Worm (Caenorhabditis elegans) whole organism, L4 larva: ENCODE data around the gene nhr-123.

Source experiments
- F49E8.2 ChIP-seq: sonication (generic microtip); optimal IDR thresholded peaks from 2 replicates; lab custom pipeline; 2016; ENCODE audit warnings: missing compliant biosample characterization, mild to moderate bottlenecking, missing genetic modification characterization, borderline replicate concordance
- ZK337.2 ChIP-seq: fragments of 200-800 bp; sonication (Bioruptor generic); IDR thresholded peaks from 2 replicates; pipeline ENCODE4 v1.3.6; 2022; ENCODE audit warnings: missing genetic modification reagents, missing genetic modification characterization, missing compliant biosample characterization
- aly-2 ChIP-seq: sonication (generic microtip); optimal IDR thresholded peaks from 2 replicates; lab custom pipeline; 2018; ENCODE audit warnings: missing biosample characterization, missing genetic modification characterization
- arid-1 ChIP-seq: fragments of 200-800 bp; sonication (Bioruptor generic); conservative IDR thresholded peaks from 2 replicates; pipeline ENCODE4 v1.3.6; 2022; ENCODE audit warnings: missing genetic modification reagents, missing genetic modification characterization, missing compliant biosample characterization
- ceh-20 ChIP-seq: fragments of 200-800 bp; sonication (Bioruptor generic); IDR thresholded peaks from 2 replicates; pipeline ENCODE4 v1.3.6; 2022; ENCODE audit warnings: missing genetic modification reagents, missing genetic modification characterization, missing compliant biosample characterization
- ceh-32 ChIP-seq: sonication (generic microtip); optimal IDR thresholded peaks from 2 replicates; lab custom pipeline; 2016; ENCODE audit warnings: mild to moderate bottlenecking, missing genetic modification characterization, missing compliant biosample characterization; ENCODE audit not compliant: poor library complexity
- cey-2 ChIP-seq: sonication (generic microtip); optimal IDR thresholded peaks from 3 replicates; lab custom pipeline; 2017; ENCODE audit warnings: missing genetic modification characterization, mild to moderate bottlenecking, missing compliant biosample characterization, antibody characterized with exemption, borderline replicate concordance; ENCODE audit not compliant: insufficient read depth
- daf-12 ChIP-seq: fragments of 150-350 bp; optimal IDR thresholded peaks from 2 replicates; lab custom pipeline; 2014; ENCODE audit warnings: missing biosample characterization, missing genetic modification reagents, missing genetic modification characterization
- daf-16 ChIP-seq, 3 experiments: sonication (generic microtip); optimal IDR thresholded peaks; 2 replicates each; lab custom pipeline; 2016 to 2017; ENCODE audit warnings: missing genetic modification characterization in 3 of 3, missing genetic modification reagents in 3 of 3, mild to moderate bottlenecking in 2 of 3, missing compliant biosample characterization in 2 of 3, missing biosample characterization in 1 of 3, moderate library complexity in 1 of 3
- dmd-6 ChIP-seq: fragments of 200-800 bp; sonication (Bioruptor generic); IDR thresholded peaks from 2 replicates; pipeline ENCODE4 v1.3.6; 2022; ENCODE audit warnings: missing genetic modification reagents, missing genetic modification characterization, missing compliant biosample characterization
- egl-43 ChIP-seq: fragments of 200-800 bp; sonication (Bioruptor generic); IDR thresholded peaks from 2 replicates; pipeline ENCODE4 v1.3.6; 2022; ENCODE audit warnings: missing genetic modification reagents, missing genetic modification characterization, missing compliant biosample characterization
- hlh-11 ChIP-seq: fragments of 200-800 bp; sonication (Bioruptor generic); optimal IDR thresholded peaks from 2 replicates; lab custom pipeline; 2018; ENCODE audit warnings: mild to moderate bottlenecking, missing genetic modification characterization, missing compliant biosample characterization
- madf-5 ChIP-seq, 2 experiments: fragments of 200-800 bp; sonication (Bioruptor generic); IDR thresholded peaks; 2 replicates each; pipeline ENCODE4 v1.3.6; 2022; ENCODE audit warnings: missing compliant biosample characterization in 2 of 2, missing genetic modification characterization in 2 of 2
- mdt-29 ChIP-seq: fragments of 200-800 bp; sonication (Bioruptor generic); IDR thresholded peaks from 2 replicates; pipeline ENCODE4 v1.3.6; 2022; ENCODE audit warnings: missing genetic modification reagents, missing genetic modification characterization, missing compliant biosample characterization
- mxl-2 ChIP-seq: fragments of 200-800 bp; sonication (Bioruptor generic); conservative IDR thresholded peaks from 2 replicates; pipeline ENCODE4 v1.3.6; 2022; ENCODE audit warnings: missing genetic modification reagents, missing genetic modification characterization, missing compliant biosample characterization
- nhr-10 ChIP-seq: fragments of 150-350 bp; optimal IDR thresholded peaks from 2 replicates; lab custom pipeline; 2014; ENCODE audit warnings: missing biosample characterization, missing genetic modification characterization
- nhr-237 ChIP-seq: sonication (generic microtip); optimal IDR thresholded peaks from 2 replicates; lab custom pipeline; 2017; ENCODE audit warnings: missing biosample characterization, missing genetic modification characterization
- nhr-28 ChIP-seq: fragments of 150-350 bp; optimal IDR thresholded peaks from 2 replicates; lab custom pipeline; 2014; ENCODE audit warnings: missing biosample characterization, missing genetic modification characterization
- nhr-48 ChIP-seq: sonication (generic microtip); optimal IDR thresholded peaks from 2 replicates; lab custom pipeline; 2016; ENCODE audit warnings: mild to moderate bottlenecking, missing genetic modification characterization, missing compliant biosample characterization
- nhr-6 ChIP-seq: fragments of 150-350 bp; optimal IDR thresholded peaks from 2 replicates; lab custom pipeline; 2014; ENCODE audit warnings: missing biosample characterization, missing genetic modification characterization
- nhr-77 ChIP-seq: fragments of 150-350 bp; optimal IDR thresholded peaks from 2 replicates; lab custom pipeline; 2014; ENCODE audit warnings: missing biosample characterization, missing genetic modification characterization
- php-3 ChIP-seq: fragments of 200-800 bp; sonication (Bioruptor generic); IDR thresholded peaks from 2 replicates; pipeline ENCODE4 v1.3.6; 2022; ENCODE audit warnings: missing genetic modification reagents, missing genetic modification characterization, missing compliant biosample characterization
- pqm-1 ChIP-seq: sonication (generic microtip); optimal IDR thresholded peaks from 2 replicates; lab custom pipeline; 2017; ENCODE audit warnings: missing biosample characterization, missing genetic modification characterization
- saeg-2 ChIP-seq: fragments of 200-800 bp; sonication (Bioruptor generic); IDR thresholded peaks from 2 replicates; pipeline ENCODE4 v1.3.6; 2022; ENCODE audit warnings: missing genetic modification reagents, missing genetic modification characterization, missing compliant biosample characterization
- skn-1 ChIP-seq: fragments of 150-350 bp; optimal IDR thresholded peaks from 2 replicates; lab custom pipeline; 2014; ENCODE audit warnings: missing biosample characterization, missing genetic modification characterization
- unc-62 ChIP-seq, 3 experiments: fragments of 150-350 bp in 1 of 3; sonication (generic microtip); optimal IDR thresholded peaks in 2 of 3; peaks in 1 of 3; 1 replicate in 1 of 3; 2 replicates in 2 of 3; lab custom pipeline; 2014 to 2017; ENCODE audit warnings: missing biosample characterization in 3 of 3, missing genetic modification characterization in 3 of 3, missing genetic modification reagents in 3 of 3, missing genotype in 1 of 3
- zfp-2 ChIP-seq: sonication (generic microtip); optimal IDR thresholded peaks from 2 replicates; lab custom pipeline; 2016; ENCODE audit warnings: mild to moderate bottlenecking, missing genetic modification characterization, missing compliant biosample characterization
- zip-2 ChIP-seq: fragments of 150-350 bp; optimal IDR thresholded peaks from 2 replicates; lab custom pipeline; 2014; ENCODE audit warnings: missing biosample characterization, missing genetic modification characterization

nhr-123 gene

DNA sequence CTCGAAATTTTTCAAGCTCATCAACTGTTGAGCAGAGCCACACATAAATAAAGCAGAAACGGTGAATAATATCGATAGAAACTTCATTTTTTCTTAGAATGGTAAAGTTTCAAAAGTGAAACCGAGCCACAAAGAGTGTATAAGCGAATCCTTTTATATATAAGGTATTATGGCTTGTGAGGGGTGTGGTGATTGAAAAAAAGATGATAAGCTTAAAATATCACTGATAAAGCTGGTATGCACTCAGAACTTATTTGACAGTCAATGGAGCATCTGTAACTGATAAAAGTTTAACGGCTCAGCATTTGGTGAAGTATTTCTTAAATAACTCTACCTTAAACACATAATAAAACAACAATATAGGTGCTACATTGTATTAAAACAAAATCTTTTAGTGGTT is 36.6 kb upstream of the nhr-123 start, which contains the start of gene dod-19 (continued):
- TF ChIP-seq skn-1 (tag; lab: Kevin White, UChicago) (no peak), egl-43 (no peak), nhr-10 (tag; lab: Kevin White, UChicago) (no peak)
- TF ChIP-seq, all 104 proteins: peak for 2

DNA sequence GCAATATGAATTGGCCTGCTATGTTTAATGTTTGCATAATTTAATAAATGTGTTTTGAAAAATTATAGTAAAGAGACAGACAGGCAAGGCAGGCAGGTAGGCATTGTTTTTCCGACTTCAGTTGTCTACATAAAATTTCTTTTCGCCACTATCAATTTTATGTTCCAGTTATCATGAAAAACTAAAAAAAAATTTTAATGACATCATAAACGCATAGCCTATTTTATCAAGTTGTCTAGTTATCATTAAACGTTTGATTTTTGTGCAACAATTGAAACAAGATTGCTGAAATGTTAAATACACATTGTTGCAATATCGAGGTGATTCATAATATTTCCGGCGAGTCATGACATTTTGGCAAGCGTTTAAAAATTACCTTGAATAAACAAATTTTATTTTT is 36.2 kb upstream of the nhr-123 start:
- no peak for TF ChIP-seq cey-2 (tag; lab: Kevin White, UChicago)
- TF ChIP-seq ZK337.2 (GFP tag; lab: Robert Waterston, UW): no peak
- TF ChIP-seq nhr-28 (tag; lab: Kevin White, UChicago): peak; percentile 60
- no peak for TF ChIP-seq zfp-2 (tag; lab: Kevin White, UChicago)
- TF ChIP-seq nhr-237: no peak
- peak; percentile 54 for TF ChIP-seq nhr-77 (tag; lab: Kevin White, UChicago)
- TF ChIP-seq arid-1 (GFP tag; lab: Robert Waterston, UW): no peak
- TF ChIP-seq daf-16 (GFP tag; optimal IDR thresholded peaks at IDR 0.05; lab: Kevin White, UChicago): no peak
- peak; percentile 47 for TF ChIP-seq daf-16 (tag; optimal IDR thresholded peaks at IDR 0.05; lab: Kevin White, UChicago)
- peak; percentile 55; the same call in 1 of the 2 replicates for TF ChIP-seq dmd-6 (GFP tag; lab: Robert Waterston, UW)
- peak; percentile 80 for TF ChIP-seq pqm-1 (tag; lab: Kevin White, UChicago)
- TF ChIP-seq php-3 (GFP tag; lab: Robert Waterston, UW): peak; percentile 61
- TF ChIP-seq ceh-32 (tag; lab: Kevin White, UChicago): no peak

DNA sequence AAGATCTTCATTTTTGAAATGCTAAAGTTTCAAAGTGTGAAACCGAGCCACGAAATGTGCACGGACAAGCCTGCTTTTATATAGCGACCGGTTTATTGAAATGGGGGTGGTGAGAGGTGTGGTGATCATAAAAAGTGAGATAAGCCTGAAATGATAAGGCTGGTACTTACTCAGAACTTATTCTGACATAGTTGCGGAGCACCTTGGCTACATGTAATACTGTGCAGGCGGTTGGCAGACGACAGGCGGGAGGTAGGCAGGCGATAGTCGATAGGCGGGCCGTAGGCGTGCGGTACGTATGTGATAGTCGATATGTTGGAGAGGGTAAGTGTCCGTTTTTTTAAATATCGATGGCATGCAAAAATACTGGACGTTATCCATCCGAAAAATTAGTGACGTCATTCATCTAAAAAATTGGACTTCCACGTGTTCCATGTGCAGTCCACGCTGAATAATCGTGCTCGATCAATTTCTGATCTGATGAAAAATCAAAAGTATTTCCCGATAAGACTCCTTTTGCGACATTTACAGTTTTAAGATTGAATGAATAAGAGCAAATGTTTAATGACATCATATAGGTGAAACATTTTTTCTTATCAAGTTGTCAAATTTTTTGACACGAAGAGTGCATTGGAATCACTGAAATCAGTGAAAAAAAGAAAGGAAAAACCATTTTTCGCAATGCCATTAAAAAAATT is 33.4 kb upstream of the nhr-123 start, which contains the start of gene irg-8:
Gene irg-8, minus strand, starts transcription at position 51 of the 698 bp plus-strand sequence.
- peak in 1 of 2 experiments; percentile 78 for TF ChIP-seq unc-62 (GFP tag; optimal IDR thresholded peaks at IDR 0.05 in 1 of 2; lab: Kevin White, UChicago)
- no peak for TF ChIP-seq unc-62 (tag; optimal IDR thresholded peaks at IDR 0.05; lab: Kevin White, UChicago)
- no peak for TF ChIP-seq zfp-2 (tag; lab: Kevin White, UChicago)
- no peak for TF ChIP-seq saeg-2
- TF ChIP-seq skn-1 (tag; lab: Kevin White, UChicago): no peak
- TF ChIP-seq mxl-2: 0 out of 2 replicates have a peak, but pooled peaks have one; percentile 51
- TF ChIP-seq pqm-1 (tag; lab: Kevin White, UChicago): peak; percentile 17
- TF ChIP-seq aly-2: no peak
- TF ChIP-seq nhr-48 (tag; lab: Kevin White, UChicago): peak; percentile 38
- no peak for TF ChIP-seq nhr-6 (tag; lab: Kevin White, UChicago)
- TF ChIP-seq daf-16 (GFP tag; optimal IDR thresholded peaks at IDR 0.05; lab: Kevin White, UChicago): no peak
- peak; percentile 10 for TF ChIP-seq daf-16 (tag; optimal IDR thresholded peaks at IDR 0.05; lab: Kevin White, UChicago)
- TF ChIP-seq nhr-28 (tag; lab: Kevin White, UChicago): peak; percentile 33
- TF ChIP-seq daf-12 (tag; lab: Kevin White, UChicago): no peak
- no peak for TF ChIP-seq zip-2 (tag; lab: Kevin White, UChicago)
- peak; percentile 90 for TF ChIP-seq dmd-6 (GFP tag; lab: Robert Waterston, UW)
- peak; percentile 46 for TF ChIP-seq hlh-11
- TF ChIP-seq madf-5 (GFP tag; IDR thresholded peaks at IDR 0.05; lab: Robert Waterston, UW): no peak

DNA sequence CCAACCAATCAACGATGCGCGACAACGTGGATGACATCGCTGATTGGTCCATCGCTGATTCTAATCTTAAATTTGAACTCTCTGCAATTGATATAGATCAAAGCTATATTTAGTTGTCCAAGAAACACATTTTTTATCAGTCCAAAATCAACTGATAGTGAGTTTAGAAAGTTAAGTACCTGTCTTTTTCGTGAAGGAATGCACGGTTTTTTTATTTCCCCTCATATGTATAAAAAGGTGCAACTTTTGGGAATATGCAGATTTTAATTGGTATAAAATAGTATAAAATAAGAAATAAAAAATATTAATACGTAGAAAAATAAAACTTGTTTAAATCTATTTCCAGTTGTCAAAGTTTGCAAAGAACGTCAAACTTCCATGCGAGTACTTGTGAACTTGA is 32.8 kb upstream of the nhr-123 start, which contains the start of gene Y39D8A.1:
Gene Y39D8A.1, plus strand, starts transcription at position 301 of the 400 bp plus-strand sequence.
- TF ChIP-seq F49E8.2 (no peak), daf-16 (GFP tag; optimal IDR thresholded peaks at IDR 0.05; lab: Kevin White, UChicago) (no peak), daf-16 (tag; optimal IDR thresholded peaks at IDR 0.05; lab: Kevin White, UChicago) (peak; percentile 30), ceh-20 (no peak)

DNA sequence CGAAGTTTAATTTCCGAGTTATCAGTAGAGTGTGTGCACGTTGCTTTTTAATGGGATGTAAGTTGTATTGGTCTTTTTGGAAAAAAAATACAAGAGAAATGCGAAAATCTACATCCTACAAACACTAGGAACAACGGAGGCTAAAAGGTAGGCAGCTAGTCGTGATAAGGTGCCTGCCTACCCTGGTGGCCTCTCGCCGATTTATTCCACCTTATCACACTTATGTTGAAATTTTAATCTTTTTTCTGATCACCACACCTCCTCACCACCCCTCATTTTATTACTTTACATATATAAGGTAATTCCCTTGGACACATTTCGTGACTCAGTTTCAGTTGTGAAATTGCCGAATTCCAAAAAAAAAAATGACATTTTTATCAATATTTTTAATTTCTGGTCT is 29.1 kb upstream of the nhr-123 start, which contains the start of gene dod-20:
Gene dod-20, plus strand, starts transcription at position 301 of the 400 bp plus-strand sequence.
- TF ChIP-seq pqm-1 (tag; lab: Kevin White, UChicago): peak; percentile 20
- TF ChIP-seq mdt-29 (GFP tag; lab: Robert Waterston, UW): no peak
- TF ChIP-seq, all 104 proteins: peak for 1
